Worm (Caenorhabditis elegans) whole organism, midembryonic: ENCODE results near the gene btb-4.

Source experiments
- T22C8.4 ChIP-seq: fragments of 200-800 bp; sonication (Bioruptor generic); IDR thresholded peaks from 2 replicates; pipeline ENCODE4 v1.3.6; 2022; ENCODE audit warnings: missing genetic modification characterization, missing compliant biosample characterization
- cog-1 ChIP-seq: sonication (generic microtip); optimal IDR thresholded peaks from 2 replicates; lab custom pipeline; 2016; ENCODE audit warnings: missing genetic modification characterization, missing compliant biosample characterization
- flt-1 ChIP-seq: fragments of 200-800 bp; sonication (Bioruptor generic); IDR thresholded peaks from 2 replicates; pipeline ENCODE4 v1.3.6; 2022; ENCODE audit warnings: missing genetic modification characterization, missing compliant biosample characterization
- klf-2 ChIP-seq: fragments of 200-800 bp; sonication (Bioruptor generic); conservative IDR thresholded peaks from 2 replicates; pipeline ENCODE4 v1.3.6; 2022; ENCODE audit warnings: missing genetic modification reagents, missing genetic modification characterization, missing compliant biosample characterization
- med-1 ChIP-seq: sonication (generic microtip); optimal IDR thresholded peaks from 2 replicates; lab custom pipeline; 2017; ENCODE audit warnings: missing genetic modification characterization, mild to moderate bottlenecking, missing compliant biosample characterization, antibody characterized with exemption, missing genetic modification reagents; ENCODE audit not compliant: insufficient read depth
- ref-1 ChIP-seq: fragments of 200-800 bp; sonication (Bioruptor generic); conservative IDR thresholded peaks from 2 replicates; pipeline ENCODE4 v1.3.6; 2022; ENCODE audit warnings: missing genetic modification reagents, missing genetic modification characterization, missing compliant biosample characterization
- tab-1 ChIP-seq: fragments of 200-800 bp; sonication (Bioruptor generic); IDR thresholded peaks from 2 replicates; pipeline ENCODE4 v1.3.6; 2022; ENCODE audit warnings: missing genetic modification characterization, missing compliant biosample characterization
- ztf-29 ChIP-seq: fragments of 200-800 bp; sonication (Bioruptor generic); IDR thresholded peaks from 2 replicates; pipeline ENCODE4 v1.3.6; 2022; ENCODE audit warnings: missing genetic modification reagents, missing genetic modification characterization, missing compliant biosample characterization

ce11 chrII:2063989-2064388 is 31.9 kb downstream of the btb-4 start, which contains the start of gene F07E5.13:
- TF ChIP-seq klf-2 (GFP tag; lab: Robert Waterston, UW) (no peak), T22C8.4 (GFP tag; lab: Robert Waterston, UW) (no peak), ref-1 (no peak), ztf-29 (GFP tag; lab: Robert Waterston, UW) (no peak), cog-1 (no peak), med-1 (no peak), flt-1 (GFP tag; lab: Robert Waterston, UW) (no peak), tab-1 (GFP tag; lab: Robert Waterston, UW) (no peak)
